Worm (Caenorhabditis elegans) whole organism, late embryonic: ENCODE data around the gene gcy-7.

Source experiments
- dmd-4 ChIP-seq: sonication (generic microtip); optimal IDR thresholded peaks from 2 replicates; lab custom pipeline; 2016; ENCODE audit warnings: borderline replicate concordance, missing genetic modification characterization, missing compliant biosample characterization
- pat-9 ChIP-seq: fragments of 200-800 bp; sonication (Bioruptor generic); optimal IDR thresholded peaks from 2 replicates; lab custom pipeline; 2018; ENCODE audit warnings: mild to moderate bottlenecking, missing genetic modification characterization, moderate library complexity, missing compliant biosample characterization
- pqm-1 ChIP-seq: sonication (generic microtip); optimal IDR thresholded peaks from 2 replicates; lab custom pipeline; 2016; ENCODE audit warnings: missing genetic modification characterization, missing compliant biosample characterization

DNA sequence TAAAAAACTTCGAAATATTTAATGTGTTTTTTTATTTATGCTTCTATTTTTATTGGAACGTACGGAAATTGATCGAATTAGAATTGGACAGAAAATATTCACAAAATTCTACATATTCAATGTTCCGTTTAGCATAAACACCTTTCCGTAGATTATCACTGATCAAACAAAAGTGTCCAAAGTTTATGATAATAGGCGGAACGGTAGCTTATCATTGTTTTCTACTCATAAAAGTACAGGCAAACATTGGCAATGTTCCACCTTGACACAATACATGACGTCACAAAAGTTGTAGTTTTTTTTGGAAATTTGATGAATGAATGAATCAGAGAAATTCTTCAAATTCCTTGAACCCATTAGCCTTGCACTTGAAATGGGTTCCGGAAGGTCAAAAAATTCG, 16.8 kb downstream of the gcy-7 start:
- TF ChIP-seq pat-9 (tag; lab: Kevin White, UChicago): no peak
- TF ChIP-seq dmd-4 (tag; lab: Kevin White, UChicago): no peak
- TF ChIP-seq pqm-1: no peak
